Worm (Caenorhabditis elegans) whole organism, L4 larva: ENCODE measurements around the gene ergi-2.
A peak's percentile ranks its signal among the peaks of the same experiment; 100 is the strongest.

Experiments
- F37D6.2 ChIP-seq: sonication (generic microtip); optimal IDR thresholded peaks from 2 replicates; lab custom pipeline; 2016; ENCODE audit warnings: mild to moderate bottlenecking, missing genetic modification characterization, missing compliant biosample characterization
- T20F7.1 ChIP-seq: fragments of 200-800 bp; sonication (Bioruptor generic); optimal IDR thresholded peaks from 2 replicates; lab custom pipeline; 2018; ENCODE audit warnings: mild to moderate bottlenecking, missing genetic modification characterization, missing compliant biosample characterization
- Y48G9A.11 ChIP-seq: fragments of 200-800 bp; sonication (Bioruptor generic); IDR thresholded peaks from 2 replicates; pipeline ENCODE4 v1.3.6; 2022; ENCODE audit warnings: missing genetic modification reagents, missing genetic modification characterization, missing compliant biosample characterization
- Y75B8A.6 ChIP-seq: fragments of 200-800 bp; sonication (Bioruptor generic); IDR thresholded peaks from 2 replicates; pipeline ENCODE4 v1.3.6; 2022; ENCODE audit warnings: missing genetic modification reagents, missing genetic modification characterization, missing compliant biosample characterization
- aha-1 ChIP-seq: fragments of 150-350 bp; peaks from one replicate; lab custom pipeline; 2014; ENCODE audit warnings: missing biosample characterization, missing genetic modification characterization
- aly-2 ChIP-seq: sonication (generic microtip); optimal IDR thresholded peaks from 2 replicates; lab custom pipeline; 2018; ENCODE audit warnings: missing biosample characterization, missing genetic modification characterization
- attf-4 ChIP-seq: sonication (generic microtip); optimal IDR thresholded peaks from 3 replicates; lab custom pipeline; 2017; ENCODE audit warnings: missing biosample characterization, missing genetic modification characterization
- ceh-20 ChIP-seq: fragments of 200-800 bp; sonication (Bioruptor generic); IDR thresholded peaks from 2 replicates; pipeline ENCODE4 v1.3.6; 2022; ENCODE audit warnings: missing genetic modification reagents, missing genetic modification characterization, missing compliant biosample characterization
- ceh-28 ChIP-seq: fragments of 150-350 bp; optimal IDR thresholded peaks from 2 replicates; lab custom pipeline; 2014; ENCODE audit warnings: missing biosample characterization, missing genetic modification reagents, missing genetic modification characterization
- ceh-82 ChIP-seq: sonication (generic microtip); optimal IDR thresholded peaks from 2 replicates; lab custom pipeline; 2017; ENCODE audit warnings: missing biosample characterization, missing genetic modification characterization
- ctbp-1 ChIP-seq: fragments of 200-800 bp; sonication (Bioruptor generic); IDR thresholded peaks from 2 replicates; pipeline ENCODE4 v1.3.6; 2022; ENCODE audit warnings: missing genetic modification reagents, missing genetic modification characterization, missing compliant biosample characterization
- daf-16 ChIP-seq, 3 experiments: sonication (generic microtip); optimal IDR thresholded peaks; 2 replicates each; lab custom pipeline; 2016 to 2017; ENCODE audit warnings: missing genetic modification characterization in 3 of 3, missing genetic modification reagents in 3 of 3, mild to moderate bottlenecking in 2 of 3, missing compliant biosample characterization in 2 of 3, missing biosample characterization in 1 of 3, moderate library complexity in 1 of 3
- dmd-9 ChIP-seq: fragments of 200-800 bp; sonication (Bioruptor generic); IDR thresholded peaks from 2 replicates; pipeline ENCODE4 v1.3.6; 2022; ENCODE audit warnings: missing genetic modification reagents, missing genetic modification characterization, missing compliant biosample characterization
- duxl-1 ChIP-seq: sonication (generic microtip); optimal IDR thresholded peaks from 2 replicates; lab custom pipeline; 2016; ENCODE audit warnings: mild to moderate bottlenecking, missing genetic modification characterization, moderate library complexity, missing compliant biosample characterization; ENCODE audit not compliant: poor library complexity
- fkh-10 ChIP-seq: fragments of 150-350 bp; optimal IDR thresholded peaks from 2 replicates; lab custom pipeline; 2014; ENCODE audit warnings: missing biosample characterization, missing genetic modification reagents, missing genetic modification characterization
- fos-1 ChIP-seq: fragments of 150-350 bp; optimal IDR thresholded peaks from 2 replicates; lab custom pipeline; 2014; ENCODE audit warnings: missing biosample characterization, missing genetic modification characterization
- hlh-11 ChIP-seq: fragments of 200-800 bp; sonication (Bioruptor generic); optimal IDR thresholded peaks from 2 replicates; lab custom pipeline; 2018; ENCODE audit warnings: mild to moderate bottlenecking, missing genetic modification characterization, missing compliant biosample characterization
- lin-1 ChIP-seq: fragments of 200-800 bp; sonication (Bioruptor generic); IDR thresholded peaks from 2 replicates; pipeline ENCODE4 v1.3.6; 2022; ENCODE audit warnings: missing genetic modification reagents, missing genetic modification characterization, missing compliant biosample characterization
- lin-29 ChIP-seq: fragments of 200-800 bp; sonication (Bioruptor generic); IDR thresholded peaks from 2 replicates; pipeline ENCODE4 v1.3.6; 2022; ENCODE audit warnings: missing genetic modification reagents, missing genetic modification characterization, missing compliant biosample characterization
- lin-39 ChIP-seq: fragments of 150-350 bp; optimal IDR thresholded peaks from 2 replicates; lab custom pipeline; 2014; ENCODE audit warnings: missing biosample characterization, missing genetic modification reagents, missing genetic modification characterization
- lir-3 ChIP-seq: sonication (generic microtip); optimal IDR thresholded peaks from 2 replicates; lab custom pipeline; 2016; ENCODE audit warnings: mild to moderate bottlenecking, missing genetic modification characterization, missing compliant biosample characterization
- lsy-2 ChIP-seq, 2 experiments: fragments of 150-350 bp in 1 of 2; sonication (generic microtip) in 1 of 2; optimal IDR thresholded peaks; 2 replicates each; lab custom pipeline; 2014 to 2017; ENCODE audit warnings: missing biosample characterization in 2 of 2, missing genetic modification characterization in 2 of 2
- madf-5 ChIP-seq, 2 experiments: fragments of 200-800 bp; sonication (Bioruptor generic); IDR thresholded peaks; 2 replicates each; pipeline ENCODE4 v1.3.6; 2022; ENCODE audit warnings: missing compliant biosample characterization in 2 of 2, missing genetic modification characterization in 2 of 2
- madf-9 ChIP-seq: fragments of 200-800 bp; sonication (Bioruptor generic); conservative IDR thresholded peaks from 2 replicates; pipeline ENCODE4 v1.3.6; 2022; ENCODE audit warnings: missing genetic modification reagents, missing genetic modification characterization, missing compliant biosample characterization
- mdl-1 ChIP-seq, 2 experiments: fragments of 150-350 bp in 1 of 2; sonication (generic microtip) in 1 of 2; optimal IDR thresholded peaks; 2 replicates each; lab custom pipeline; 2014 to 2017; ENCODE audit warnings: missing biosample characterization in 2 of 2, missing genetic modification characterization in 2 of 2
- mep-1 ChIP-seq: fragments of 150-350 bp; sonication (generic microtip); optimal IDR thresholded peaks from 3 replicates; lab custom pipeline; 2014; ENCODE audit warnings: missing biosample characterization, missing genetic modification characterization
- mxl-3 ChIP-seq: fragments of 200-800 bp; sonication (Bioruptor generic); optimal IDR thresholded peaks from 2 replicates; lab custom pipeline; 2018; ENCODE audit warnings: mild to moderate bottlenecking, missing genetic modification characterization, missing compliant biosample characterization
- nhr-10 ChIP-seq: fragments of 150-350 bp; optimal IDR thresholded peaks from 2 replicates; lab custom pipeline; 2014; ENCODE audit warnings: missing biosample characterization, missing genetic modification characterization
- nhr-237 ChIP-seq: sonication (generic microtip); optimal IDR thresholded peaks from 2 replicates; lab custom pipeline; 2017; ENCODE audit warnings: missing biosample characterization, missing genetic modification characterization
- nhr-41 ChIP-seq: fragments of 200-800 bp; sonication (Bioruptor generic); IDR thresholded peaks from 2 replicates; pipeline ENCODE4 v1.3.6; 2022; ENCODE audit warnings: missing genetic modification reagents, missing genetic modification characterization, missing compliant biosample characterization
- set-16 ChIP-seq: fragments of 200-800 bp; sonication (Bioruptor generic); IDR thresholded peaks from 2 replicates; pipeline ENCODE4 v1.3.6; 2022; ENCODE audit warnings: missing genetic modification reagents, missing genetic modification characterization, missing compliant biosample characterization
- skn-1 ChIP-seq: fragments of 150-350 bp; optimal IDR thresholded peaks from 2 replicates; lab custom pipeline; 2014; ENCODE audit warnings: missing biosample characterization, missing genetic modification characterization
- snpc-4 ChIP-seq: fragments of 150-350 bp; optimal IDR thresholded peaks from 2 replicates; lab custom pipeline; 2014; ENCODE audit warnings: missing biosample characterization, missing genetic modification characterization
- tag-97 ChIP-seq: fragments of 200-800 bp; sonication (Bioruptor generic); IDR thresholded peaks from 2 replicates; pipeline ENCODE4 v1.3.6; 2022; ENCODE audit warnings: missing genetic modification characterization, missing compliant biosample characterization
- unc-130 ChIP-seq: sonication (generic microtip); optimal IDR thresholded peaks from 2 replicates; lab custom pipeline; 2016; ENCODE audit warnings: missing genetic modification reagents, missing genetic modification characterization, missing compliant biosample characterization
- unc-62 ChIP-seq, 3 experiments: fragments of 150-350 bp in 1 of 3; sonication (generic microtip); optimal IDR thresholded peaks in 2 of 3; peaks in 1 of 3; 1 replicate in 1 of 3; 2 replicates in 2 of 3; lab custom pipeline; 2014 to 2017; ENCODE audit warnings: missing biosample characterization in 3 of 3, missing genetic modification characterization in 3 of 3, missing genetic modification reagents in 3 of 3, missing genotype in 1 of 3
- zfp-2 ChIP-seq: sonication (generic microtip); optimal IDR thresholded peaks from 2 replicates; lab custom pipeline; 2016; ENCODE audit warnings: mild to moderate bottlenecking, missing genetic modification characterization, missing compliant biosample characterization

ergi-2 gene

DNA sequence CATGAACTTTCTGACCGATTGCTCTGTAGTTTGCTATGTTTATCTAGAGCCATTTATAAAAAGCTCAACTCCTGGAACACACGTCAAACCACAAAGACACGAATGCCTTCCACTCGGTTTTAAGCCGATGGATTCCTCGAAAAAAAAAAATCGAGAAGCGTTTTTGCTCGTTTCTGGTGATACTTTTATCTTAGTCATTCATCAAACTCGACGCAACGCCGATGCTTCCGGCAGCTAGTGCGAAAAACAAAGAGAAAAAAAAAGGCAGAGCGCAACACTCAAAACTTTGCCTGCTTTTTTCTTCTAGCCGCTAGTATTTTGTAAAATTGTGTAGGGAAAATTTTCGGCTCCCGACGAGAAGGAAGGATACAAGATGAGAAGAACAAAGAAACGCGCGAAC, 20.5 kb upstream of the ergi-2 start (continued):
- no peak for TF ChIP-seq lin-1 (GFP tag; lab: Robert Waterston, UW)
- no peak for TF ChIP-seq mdl-1 (tag; optimal IDR thresholded peaks at IDR 0.05; lab: Kevin White, UChicago)
- no peak for TF ChIP-seq attf-4 (tag; lab: Kevin White, UChicago)
- TF ChIP-seq Y75B8A.6 (GFP tag; lab: Robert Waterston, UW), result no peak
- TF ChIP-seq snpc-4, result no peak
- TF ChIP-seq madf-5 (GFP tag; IDR thresholded peaks at IDR 0.05; lab: Robert Waterston, UW), result no peak
- TF ChIP-seq nhr-237 (tag; lab: Kevin White, UChicago), result no peak
- TF ChIP-seq unc-62 (GFP tag; optimal IDR thresholded peaks at IDR 0.05 in 1 of 2; lab: Kevin White, UChicago), result peak in 1 of 2 experiments; percentile 93
- no peak for TF ChIP-seq unc-62 (tag; optimal IDR thresholded peaks at IDR 0.05; lab: Kevin White, UChicago)
- no peak for TF ChIP-seq lin-29 (GFP tag; lab: Robert Waterston, UW)
- no peak for TF ChIP-seq T20F7.1 (GFP tag; lab: Kevin White, UChicago)
- TF ChIP-seq skn-1 (tag; lab: Kevin White, UChicago), result no peak
- peak in 1 of 2 experiments; percentile 26 for TF ChIP-seq lsy-2 (tag; optimal IDR thresholded peaks at IDR 0.05; lab: Kevin White, UChicago)
- no peak for TF ChIP-seq unc-130 (GFP tag; lab: Kevin White, UChicago)
- no peak for TF ChIP-seq tag-97 (GFP tag; lab: Robert Waterston, UW)
- peak; percentile 16 for TF ChIP-seq mep-1
- no peak for TF ChIP-seq Y48G9A.11 (GFP tag; lab: Robert Waterston, UW)
- TF ChIP-seq lin-39 (tag; lab: Kevin White, UChicago), result no peak
- TF ChIP-seq mxl-3 (GFP tag; lab: Kevin White, UChicago), result no peak
- TF ChIP-seq ceh-20 (GFP tag; lab: Robert Waterston, UW), result peak; percentile 56; the same call in 1 of the 2 replicates

DNA sequence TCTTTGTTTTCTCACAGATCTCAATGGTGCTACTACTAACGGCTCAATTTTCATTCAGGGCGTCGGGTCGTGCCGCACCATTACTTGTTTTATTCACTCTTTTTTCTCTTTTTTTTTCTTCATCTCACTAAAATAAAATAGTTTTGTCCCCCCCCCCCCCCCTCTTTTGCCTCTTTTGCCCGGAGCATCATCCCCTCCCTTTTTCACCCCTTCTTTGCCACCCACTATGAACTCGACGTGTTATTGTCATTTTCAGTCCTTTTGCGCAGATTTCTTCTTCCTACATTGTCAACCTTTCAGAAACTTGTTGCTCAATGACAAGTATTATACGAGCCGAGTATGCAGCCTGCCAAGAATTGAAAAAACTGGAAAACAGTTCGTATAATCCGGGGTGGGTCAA, 18.9 kb upstream of the ergi-2 start, which contains the start of gene seb-3:
Gene seb-3, plus strand, starts transcription at position 301 of the 400 bp plus-strand sequence.
- TF ChIP-seq F37D6.2 (tag; lab: Kevin White, UChicago) (no peak), duxl-1 (tag; lab: Kevin White, UChicago) (no peak), unc-130 (GFP tag; lab: Kevin White, UChicago) (no peak), nhr-41 (GFP tag; lab: Robert Waterston, UW) (no peak), lir-3 (no peak), aha-1 (tag; lab: Kevin White, UChicago) (no peak), fos-1 (tag; lab: Kevin White, UChicago) (no peak), aly-2 (tag; lab: Kevin White, UChicago) (no peak), ceh-82 (no peak), lin-39 (tag; lab: Kevin White, UChicago) (no peak), madf-9 (no peak), dmd-9 (GFP tag; lab: Robert Waterston, UW) (no peak), zfp-2 (tag; lab: Kevin White, UChicago) (no peak), ctbp-1 (no peak)

DNA sequence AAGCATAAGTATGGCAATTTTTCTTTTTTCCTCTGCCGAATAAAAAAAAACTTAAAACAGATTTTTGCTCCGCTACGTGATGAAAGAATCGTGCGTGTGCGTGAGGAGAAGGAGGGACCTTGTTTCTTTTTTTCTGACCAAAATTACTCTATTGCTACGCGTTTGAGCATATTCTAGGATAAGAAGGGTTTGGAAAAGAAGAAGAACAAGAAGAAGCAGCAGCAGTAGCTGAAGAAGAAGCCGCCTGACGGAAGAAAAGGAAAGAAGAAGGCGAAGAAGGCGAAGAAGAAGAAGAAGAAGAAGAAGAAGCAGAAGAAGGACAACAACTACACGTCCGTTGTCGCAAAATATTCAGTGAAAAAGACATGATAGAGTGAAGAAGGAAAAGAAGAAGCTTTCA, 9.0 kb upstream of the ergi-2 start:
- TF ChIP-seq set-16 (GFP tag; lab: Robert Waterston, UW), result peak; percentile 36; the same call in 1 of the 2 replicates
- TF ChIP-seq fkh-10, result peak; percentile 74
- no peak for TF ChIP-seq nhr-10 (tag; lab: Kevin White, UChicago)

DNA sequence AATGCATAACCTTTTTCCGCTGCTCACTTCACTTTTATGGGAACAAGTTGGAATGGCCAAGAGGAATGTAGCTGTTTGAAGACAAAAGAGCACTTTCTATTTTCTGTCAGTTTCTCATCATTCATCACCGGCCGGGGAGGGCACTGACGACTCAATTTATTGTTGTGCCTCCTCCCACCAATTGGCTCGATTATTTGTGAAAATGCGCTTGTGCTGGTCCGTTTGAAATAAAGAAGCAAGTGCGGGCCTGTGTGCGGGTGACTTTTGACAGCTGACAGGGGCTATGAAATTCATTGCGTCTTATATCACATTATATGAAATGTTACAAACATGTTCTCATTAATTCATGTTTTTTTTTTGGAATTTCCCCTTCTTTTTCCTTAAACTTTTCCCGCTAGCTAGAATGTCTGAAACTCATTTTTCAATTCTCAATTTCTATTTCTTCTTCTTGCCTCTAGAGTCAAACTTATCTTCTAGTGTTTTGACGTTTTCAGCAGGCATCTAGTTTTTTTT, 6.9 kb upstream of the ergi-2 start:
- no peak for TF ChIP-seq mep-1
- no peak for TF ChIP-seq ceh-20 (GFP tag; lab: Robert Waterston, UW)
- peak; percentile 29 for TF ChIP-seq hlh-11
- TF ChIP-seq ceh-28 (tag; lab: Kevin White, UChicago), result no peak
- TF ChIP-seq unc-62 (GFP tag; optimal IDR thresholded peaks at IDR 0.05 in 1 of 2; lab: Kevin White, UChicago), result peak in 1 of 2 experiments; percentile 94
- no peak for TF ChIP-seq unc-62 (tag; optimal IDR thresholded peaks at IDR 0.05; lab: Kevin White, UChicago)
- TF ChIP-seq daf-16 (GFP tag; optimal IDR thresholded peaks at IDR 0.05; lab: Kevin White, UChicago), result peak in 1 of 2 experiments; percentile 21
- no peak for TF ChIP-seq daf-16 (tag; optimal IDR thresholded peaks at IDR 0.05; lab: Kevin White, UChicago)
